Worm (Caenorhabditis elegans) whole organism, L3 larva: ENCODE data around the gene lin-22.

ENCODE experiments used
- ceh-82 ChIP-seq: fragments of 150-350 bp; optimal IDR thresholded peaks from 2 replicates; lab custom pipeline; 2014; ENCODE audit warnings: missing biosample characterization, missing genetic modification characterization
- fos-1 ChIP-seq: fragments of 150-350 bp; optimal IDR thresholded peaks from 2 replicates; lab custom pipeline; 2014; ENCODE audit warnings: missing biosample characterization, missing genetic modification characterization
- lin-15B ChIP-seq: fragments of 150-350 bp; optimal IDR thresholded peaks from 2 replicates; lab custom pipeline; 2014; ENCODE audit warnings: missing biosample characterization, missing genetic modification characterization
- mdl-1 ChIP-seq: fragments of 150-350 bp; optimal IDR thresholded peaks from 2 replicates; lab custom pipeline; 2014; ENCODE audit warnings: missing biosample characterization, missing genetic modification characterization
- nhr-11 ChIP-seq: fragments of 150-350 bp; optimal IDR thresholded peaks from 2 replicates; lab custom pipeline; 2014; ENCODE audit warnings: missing biosample characterization, missing genetic modification characterization
- nhr-28 ChIP-seq: fragments of 150-350 bp; optimal IDR thresholded peaks from 2 replicates; lab custom pipeline; 2014; ENCODE audit warnings: missing biosample characterization, missing genetic modification characterization
- pha-4 ChIP-seq: fragments of 150-350 bp; optimal IDR thresholded peaks from 2 replicates; lab custom pipeline; 2014; ENCODE audit warnings: missing biosample characterization, missing genetic modification reagents, missing genetic modification characterization
- skn-1 ChIP-seq: fragments of 150-350 bp; optimal IDR thresholded peaks from 2 replicates; lab custom pipeline; 2014; ENCODE audit warnings: missing biosample characterization, missing genetic modification characterization
- snpc-4 ChIP-seq: fragments of 150-350 bp; optimal IDR thresholded peaks from 2 replicates; lab custom pipeline; 2014; ENCODE audit warnings: missing biosample characterization, missing genetic modification characterization

DNA sequence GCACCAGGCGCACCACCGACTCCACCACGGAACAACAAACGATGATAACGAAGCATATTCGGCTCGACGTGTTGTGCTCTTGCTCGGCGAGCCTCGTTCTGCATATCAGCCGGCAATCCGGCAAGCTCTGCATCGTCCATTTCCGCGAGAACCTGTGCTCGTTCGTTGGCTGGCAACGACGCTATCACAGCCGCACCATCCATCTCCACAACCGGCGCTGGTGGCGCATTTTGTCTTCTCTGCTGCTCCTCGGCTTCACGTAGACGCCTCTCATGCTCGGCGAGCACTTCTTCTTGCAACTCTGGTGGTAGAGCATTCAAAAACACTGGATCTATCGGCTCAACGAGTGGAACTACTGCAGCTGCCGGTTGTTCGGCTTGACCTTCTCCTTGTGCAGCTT is 18.4 kb downstream of the lin-22 start:
- no peak for TF ChIP-seq ceh-82 (tag; lab: Kevin White, UChicago)
- no peak for TF ChIP-seq nhr-28 (tag; lab: Kevin White, UChicago)
- no peak for TF ChIP-seq nhr-11 (tag; lab: Kevin White, UChicago)
- TF ChIP-seq snpc-4 = no peak
- no peak for TF ChIP-seq pha-4 (tag; lab: Kevin White, UChicago)
- no peak for TF ChIP-seq lin-15B (tag; lab: Kevin White, UChicago)
- TF ChIP-seq mdl-1 (tag; lab: Kevin White, UChicago) = no peak
- TF ChIP-seq fos-1 (tag; lab: Kevin White, UChicago) = no peak
- TF ChIP-seq skn-1 (tag; lab: Kevin White, UChicago) = no peak
